Worm (Caenorhabditis elegans) whole organism, mixed stage, embryonic: ENCODE results near the gene F28A12.3.

Source experiments
- ces-1 ChIP-seq: fragments of 150-350 bp; optimal IDR thresholded peaks from 2 replicates; lab custom pipeline; 2014; ENCODE audit warnings: missing biosample characterization, missing genetic modification reagents, missing genetic modification characterization
- ham-2 ChIP-seq: fragments of 200-800 bp; sonication (Bioruptor generic); optimal IDR thresholded peaks from 2 replicates; lab custom pipeline; 2018; ENCODE audit warnings: mild to moderate bottlenecking, missing genetic modification characterization, missing compliant biosample characterization
- nhr-237 ChIP-seq: fragments of 150-350 bp; optimal IDR thresholded peaks from 2 replicates; lab custom pipeline; 2014; ENCODE audit warnings: missing biosample characterization, missing genetic modification characterization
- nhr-76 ChIP-seq: sonication (generic microtip); optimal IDR thresholded peaks from 2 replicates; lab custom pipeline; 2017; ENCODE audit warnings: missing biosample characterization, missing genetic modification characterization
- snpc-4 ChIP-seq: fragments of 150-350 bp; optimal IDR thresholded peaks from 2 replicates; lab custom pipeline; 2014; ENCODE audit warnings: missing biosample characterization, missing genetic modification characterization
- ztf-11 ChIP-seq: fragments of 150-350 bp; optimal IDR thresholded peaks from 2 replicates; lab custom pipeline; 2014; ENCODE audit warnings: missing biosample characterization, missing genetic modification characterization

- TF ChIP-seq ztf-11 (tag; lab: Kevin White, UChicago): no peak
- TF ChIP-seq snpc-4 (tag; lab: Kevin White, UChicago): no peak
- no peak for TF ChIP-seq nhr-237 (tag; lab: Kevin White, UChicago)
- TF ChIP-seq ces-1 (GFP tag; lab: Kevin White, UChicago): no peak
- TF ChIP-seq nhr-76 (tag; lab: Kevin White, UChicago): no peak
- no peak for TF ChIP-seq ham-2
Observed at ce11 chrV:8607353-8607850, 33.8 kb downstream of the F28A12.3 start, which contains the start of gene smk-1.
